Worm (Caenorhabditis elegans) whole organism, L4/young adult: ENCODE data around the gene srbc-79.

Experiments used
- W03F9.2 ChIP-seq: fragments of 150-350 bp; optimal IDR thresholded peaks from 2 replicates; lab custom pipeline; 2014; ENCODE audit warnings: missing biosample characterization, missing genetic modification characterization
- dao-5 ChIP-seq: sonication (generic microtip); optimal IDR thresholded peaks from 2 replicates; lab custom pipeline; 2016; ENCODE audit warnings: missing genotype, missing genetic modification characterization, moderate library complexity, missing compliant biosample characterization
- him-1 ChIP-seq: sonication (generic microtip); optimal IDR thresholded peaks from 2 replicates; lab custom pipeline; 2016; ENCODE audit warnings: missing genotype, missing genetic modification reagents, missing genetic modification characterization, missing compliant biosample characterization

srbc-79 gene

DNA sequence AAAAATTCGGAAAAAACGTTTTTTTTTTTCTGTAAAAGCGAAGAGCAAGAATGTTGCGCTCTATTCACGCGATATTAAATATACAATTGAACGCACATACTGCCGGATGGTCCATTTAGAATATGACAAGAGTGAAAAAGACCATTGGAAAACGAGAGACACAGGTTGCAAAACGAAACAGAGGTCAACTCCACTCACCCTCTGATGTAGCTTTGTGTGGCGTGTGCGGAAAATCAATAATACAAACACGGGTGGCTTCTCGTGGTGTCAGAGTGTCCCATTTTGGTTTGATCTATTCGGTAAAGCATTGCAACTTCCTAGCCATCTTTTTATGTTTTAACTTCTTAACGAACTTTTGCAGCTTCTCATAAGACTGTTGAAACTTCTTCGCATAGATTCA is 27.5 kb downstream of the srbc-79 start:
- TF ChIP-seq dao-5 (tag; lab: Kevin White, UChicago) = no peak
- no peak for TF ChIP-seq W03F9.2 (tag; lab: Kevin White, UChicago)

DNA sequence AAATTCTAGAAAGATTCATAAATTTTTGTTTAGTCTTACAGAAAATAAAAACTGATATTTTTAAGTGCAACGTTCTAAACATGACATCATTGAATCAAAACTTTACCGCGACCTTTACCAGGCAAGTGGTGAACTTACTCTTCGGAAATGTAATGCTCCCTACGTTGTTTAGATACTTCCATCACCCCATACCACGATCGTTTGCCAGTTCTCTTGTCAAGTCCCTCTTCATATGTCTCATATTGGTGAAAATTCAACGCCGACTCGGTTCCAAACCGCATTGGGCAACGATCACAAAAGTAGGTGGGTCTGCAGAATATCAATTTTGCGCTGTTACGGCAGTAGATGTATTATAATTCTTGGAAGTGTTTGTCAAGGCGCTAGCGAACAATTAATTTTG is 31.5 kb downstream of the srbc-79 start, which contains the start of gene B0250.18:
Gene B0250.18, minus strand, starts transcription at position 101 of the 400 bp plus-strand sequence.
- TF ChIP-seq dao-5 (tag; lab: Kevin White, UChicago) (no peak), W03F9.2 (tag; lab: Kevin White, UChicago) (no peak), him-1 (tag; lab: Kevin White, UChicago) (no peak)

DNA sequence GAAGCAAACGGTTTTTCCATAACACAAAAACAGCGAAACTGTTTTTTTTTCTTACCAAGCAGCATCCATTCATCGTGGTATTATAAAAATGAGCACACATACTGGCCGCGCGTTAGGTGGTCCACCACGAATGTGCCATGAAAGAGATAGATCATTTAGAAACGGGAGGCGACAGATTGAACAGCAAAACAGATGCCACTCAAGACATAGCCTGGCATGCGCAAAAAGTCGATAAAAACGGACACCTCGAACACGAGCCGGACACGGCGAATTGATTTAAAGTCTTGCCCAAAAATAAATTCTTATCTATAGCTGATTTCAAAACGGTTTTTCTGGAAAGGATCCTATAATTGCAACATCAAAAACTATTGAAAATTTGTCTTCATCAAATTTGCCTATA is 35.1 kb downstream of the srbc-79 start:
- TF ChIP-seq W03F9.2 (tag; lab: Kevin White, UChicago) = no peak
- TF ChIP-seq him-1 (tag; lab: Kevin White, UChicago) = no peak
- TF ChIP-seq dao-5 (tag; lab: Kevin White, UChicago) = no peak

- TF ChIP-seq W03F9.2 (tag; lab: Kevin White, UChicago) = no peak
- TF ChIP-seq dao-5 (tag; lab: Kevin White, UChicago) = no peak
These were observed 36.6 kb downstream of the srbc-79 start for ce11 chrV:20455637-20456036.

DNA sequence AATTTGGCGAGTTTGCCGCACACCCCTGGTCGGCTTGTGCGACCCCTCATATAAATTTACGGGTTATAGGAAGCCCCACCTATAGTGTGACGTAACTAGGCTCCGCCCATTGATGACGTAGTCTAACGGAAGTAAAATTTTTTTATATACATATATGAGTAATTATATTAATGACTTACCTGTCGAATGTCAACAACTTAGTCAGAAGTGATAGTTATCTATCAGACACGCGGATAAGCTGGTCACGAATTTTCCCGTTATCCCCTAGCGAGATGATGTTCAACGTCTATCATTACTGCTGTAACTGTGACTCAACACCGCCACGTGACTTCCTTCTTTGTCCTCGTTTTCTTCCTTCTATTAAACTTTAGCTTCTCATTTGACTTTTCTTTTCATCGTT is 38.5 kb downstream of the srbc-79 start, which contains the start of gene srd-70:
Gene srd-70, plus strand, starts transcription at position 301 of the 400 bp plus-strand sequence.
- TF ChIP-seq him-1 (tag; lab: Kevin White, UChicago) = no peak
- no peak for TF ChIP-seq W03F9.2 (tag; lab: Kevin White, UChicago)
- no peak for TF ChIP-seq dao-5 (tag; lab: Kevin White, UChicago)

DNA sequence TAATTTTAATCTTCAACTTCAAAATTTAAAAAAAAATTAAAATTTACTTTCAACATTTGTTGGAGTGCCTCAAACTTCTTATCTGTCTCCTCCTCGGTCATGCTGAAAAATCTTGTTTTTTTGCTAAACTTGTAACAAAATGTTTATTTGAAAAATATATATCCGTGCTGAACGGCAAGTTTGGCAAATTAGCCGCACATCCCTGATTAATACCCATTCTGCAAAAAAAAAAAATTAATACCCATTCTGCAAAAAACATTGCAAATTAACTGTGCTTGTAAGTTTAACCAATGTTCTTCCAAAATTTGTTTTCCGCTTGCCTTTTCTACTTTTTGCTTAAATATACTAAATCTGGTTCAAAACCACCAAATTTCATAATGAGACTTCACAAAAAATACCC is 39.2 kb downstream of the srbc-79 start, which contains the start of gene F48F5.6:
Gene F48F5.6, minus strand, starts transcription at position 101 of the 400 bp plus-strand sequence.
- TF ChIP-seq him-1 (tag; lab: Kevin White, UChicago) (no peak), W03F9.2 (tag; lab: Kevin White, UChicago) (no peak), dao-5 (tag; lab: Kevin White, UChicago) (no peak)

ce11 chrV:20451793-20452192 is 40.5 kb downstream of the srbc-79 start:
- TF ChIP-seq him-1 (tag; lab: Kevin White, UChicago) (no peak), W03F9.2 (tag; lab: Kevin White, UChicago) (no peak), dao-5 (tag; lab: Kevin White, UChicago) (no peak)

DNA sequence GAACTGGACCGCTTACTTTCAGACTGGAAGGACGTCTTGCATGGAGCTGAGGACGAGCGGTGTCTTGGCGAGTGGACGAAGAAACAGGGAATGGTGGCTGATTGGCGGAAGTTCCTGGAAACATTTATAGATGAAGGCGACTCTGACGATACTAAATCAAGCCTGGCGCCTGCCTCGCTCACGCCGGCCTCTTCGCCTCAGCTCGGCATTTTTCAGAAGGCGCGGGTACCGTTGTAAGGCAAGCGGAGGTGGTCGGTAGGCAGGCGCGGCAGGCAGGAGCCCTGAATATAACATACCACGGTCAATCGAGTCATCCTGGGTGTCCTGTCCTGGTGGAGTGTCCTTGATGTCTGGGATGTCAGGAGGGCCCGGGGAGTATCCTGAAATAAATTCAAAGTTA is 46.4 kb downstream of the srbc-79 start:
- TF ChIP-seq him-1 (tag; lab: Kevin White, UChicago) = no peak
